Worm (Caenorhabditis elegans) whole organism, young adult: ENCODE data around the gene K11E4.6.

Source experiments
- B0035.1 ChIP-seq: sonication (generic microtip); optimal IDR thresholded peaks from 2 replicates; lab custom pipeline; 2016; ENCODE audit warnings: missing genetic modification characterization, mild to moderate bottlenecking, missing compliant biosample characterization, missing genotype, missing genetic modification reagents
- B0261.1 ChIP-seq: sonication (generic microtip); optimal IDR thresholded peaks from 2 replicates; lab custom pipeline; 2016; ENCODE audit warnings: mild to moderate bottlenecking, missing genetic modification characterization, moderate library complexity, missing compliant biosample characterization
- B0336.3 ChIP-seq: fragments of 200-800 bp; sonication (Bioruptor generic); IDR thresholded peaks from 2 replicates; pipeline ENCODE4 v1.3.6; 2022; ENCODE audit warnings: missing genetic modification characterization, missing compliant biosample characterization
- C06A6.2 ChIP-seq: fragments of 200-800 bp; sonication (Bioruptor generic); conservative IDR thresholded peaks from 2 replicates; pipeline ENCODE4 v1.3.6; 2022; ENCODE audit warnings: missing genetic modification characterization, missing compliant biosample characterization
- F33H1.4 ChIP-seq: fragments of 200-800 bp; sonication (Bioruptor generic); IDR thresholded peaks from 2 replicates; pipeline ENCODE4 v1.3.6; 2022; ENCODE audit warnings: missing genetic modification reagents, missing genetic modification characterization, missing compliant biosample characterization
- F37B4.10 ChIP-seq: fragments of 200-800 bp; sonication (Bioruptor generic); IDR thresholded peaks from 2 replicates; pipeline ENCODE4 v1.3.6; 2022; ENCODE audit warnings: missing genetic modification characterization, missing compliant biosample characterization
- F49E8.2 ChIP-seq: sonication (generic microtip); optimal IDR thresholded peaks from 3 replicates; lab custom pipeline; 2017; ENCODE audit warnings: missing genetic modification characterization, mild to moderate bottlenecking, missing compliant biosample characterization, antibody characterized with exemption, moderate library complexity; ENCODE audit not compliant: insufficient read depth
- F55B11.4 ChIP-seq: sonication (generic microtip); optimal IDR thresholded peaks from 2 replicates; lab custom pipeline; 2016; ENCODE audit warnings: missing compliant biosample characterization, missing genetic modification characterization, borderline replicate concordance; ENCODE audit not compliant: insufficient read depth
- K11D2.4 ChIP-seq: fragments of 200-800 bp; sonication (Bioruptor generic); IDR thresholded peaks from 2 replicates; pipeline ENCODE4 v1.3.6; 2022; ENCODE audit warnings: missing genetic modification reagents, missing genetic modification characterization, missing compliant biosample characterization
- K12H6.12 ChIP-seq: fragments of 200-800 bp; sonication (Bioruptor generic); optimal IDR thresholded peaks from 2 replicates; lab custom pipeline; 2018; ENCODE audit warnings: mild to moderate bottlenecking, missing genetic modification characterization, missing compliant biosample characterization
- T26A5.8 ChIP-seq: sonication (generic microtip); optimal IDR thresholded peaks from 2 replicates; lab custom pipeline; 2016; ENCODE audit warnings: missing genetic modification characterization, missing compliant biosample characterization
- Y56A3A.18 ChIP-seq: fragments of 200-800 bp; sonication (Bioruptor generic); IDR thresholded peaks from 2 replicates; pipeline ENCODE4 v1.3.6; 2022; ENCODE audit warnings: missing genetic modification reagents, missing genetic modification characterization, missing compliant biosample characterization
- ZK185.1 ChIP-seq: sonication (generic microtip); optimal IDR thresholded peaks from 2 replicates; lab custom pipeline; 2016; ENCODE audit warnings: mild to moderate bottlenecking, missing genetic modification characterization, missing compliant biosample characterization; ENCODE audit not compliant: poor library complexity, severe bottlenecking
- aptf-2 ChIP-seq: fragments of 200-800 bp; sonication (Bioruptor generic); conservative IDR thresholded peaks from 2 replicates; pipeline ENCODE4 v1.3.6; 2022; ENCODE audit warnings: missing genetic modification reagents, missing genetic modification characterization, missing compliant biosample characterization
- athp-1 ChIP-seq: sonication (generic microtip); optimal IDR thresholded peaks from 2 replicates; lab custom pipeline; 2017; ENCODE audit warnings: mild to moderate bottlenecking, missing genetic modification characterization, missing compliant biosample characterization
- ceh-40 ChIP-seq: fragments of 200-800 bp; sonication (Bioruptor generic); IDR thresholded peaks from 2 replicates; pipeline ENCODE4 v1.3.6; 2022; ENCODE audit warnings: missing genetic modification characterization, missing compliant biosample characterization
- ceh-79 ChIP-seq: sonication (generic microtip); optimal IDR thresholded peaks from 2 replicates; lab custom pipeline; 2017; ENCODE audit warnings: mild to moderate bottlenecking, missing genetic modification characterization, missing compliant biosample characterization
- die-1 ChIP-seq: sonication (generic microtip); optimal IDR thresholded peaks from 2 replicates; lab custom pipeline; 2016; ENCODE audit warnings: missing genotype, mild to moderate bottlenecking, missing genetic modification characterization, missing compliant biosample characterization
- dox-1 ChIP-seq: fragments of 200-800 bp; sonication (Bioruptor generic); IDR thresholded peaks from 2 replicates; pipeline ENCODE4 v1.3.6; 2022; ENCODE audit warnings: missing genetic modification reagents, missing genetic modification characterization, missing compliant biosample characterization
- dpff-1 ChIP-seq: sonication (generic microtip); optimal IDR thresholded peaks from 2 replicates; lab custom pipeline; 2017; ENCODE audit warnings: mild to moderate bottlenecking, missing genetic modification characterization, missing compliant biosample characterization
- efl-1 ChIP-seq: fragments of 150-350 bp; optimal IDR thresholded peaks from 2 replicates; lab custom pipeline; 2014; ENCODE audit warnings: missing biosample characterization, missing genetic modification reagents, missing genetic modification characterization
- ets-4 ChIP-seq: fragments of 200-800 bp; sonication (Bioruptor generic); optimal IDR thresholded peaks from 2 replicates; lab custom pipeline; 2018; ENCODE audit warnings: mild to moderate bottlenecking, missing genetic modification characterization, missing compliant biosample characterization
- him-1 ChIP-seq: sonication (generic microtip); optimal IDR thresholded peaks from 2 replicates; lab custom pipeline; 2016; ENCODE audit warnings: missing genotype, missing genetic modification reagents, missing genetic modification characterization, missing compliant biosample characterization
- hlh-12 ChIP-seq: sonication (generic microtip); optimal IDR thresholded peaks from 2 replicates; lab custom pipeline; 2016; ENCODE audit warnings: missing genetic modification characterization, missing compliant biosample characterization
- hmg-1.2 ChIP-seq: fragments of 200-800 bp; sonication (Bioruptor generic); IDR thresholded peaks from 2 replicates; pipeline ENCODE4 v1.3.6; 2022; ENCODE audit warnings: missing genetic modification reagents, missing genetic modification characterization, missing compliant biosample characterization
- hsf-1 ChIP-seq: fragments of 200-800 bp; sonication (Bioruptor generic); IDR thresholded peaks from 2 replicates; pipeline ENCODE4 v1.3.6; 2022; ENCODE audit warnings: missing genetic modification reagents, missing genetic modification characterization, missing compliant biosample characterization
- let-526 ChIP-seq: fragments of 200-800 bp; sonication (Bioruptor generic); IDR thresholded peaks from 2 replicates; pipeline ENCODE4 v1.3.6; 2022; ENCODE audit warnings: missing genetic modification reagents, missing genetic modification characterization, missing compliant biosample characterization
- mcd-1 ChIP-seq: fragments of 200-800 bp; sonication (Bioruptor generic); IDR thresholded peaks from 2 replicates; pipeline ENCODE4 v1.3.6; 2022; ENCODE audit warnings: missing genetic modification reagents, missing genetic modification characterization, missing compliant biosample characterization
- mes-4 ChIP-seq: sonication (generic microtip); optimal IDR thresholded peaks from 2 replicates; lab custom pipeline; 2016; ENCODE audit warnings: missing genotype, missing genetic modification characterization, missing compliant biosample characterization
- nhr-27 ChIP-seq: fragments of 200-800 bp; sonication (Bioruptor generic); optimal IDR thresholded peaks from 2 replicates; lab custom pipeline; 2018; ENCODE audit warnings: mild to moderate bottlenecking, missing genetic modification characterization, moderate library complexity, missing compliant biosample characterization
- nhr-80 ChIP-seq: sonication (generic microtip); optimal IDR thresholded peaks from 2 replicates; lab custom pipeline; 2016; ENCODE audit warnings: missing genetic modification characterization, missing compliant biosample characterization
- pbrm-1 ChIP-seq: fragments of 200-800 bp; sonication (Bioruptor generic); IDR thresholded peaks from 2 replicates; pipeline ENCODE4 v1.3.6; 2022; ENCODE audit warnings: missing genetic modification reagents, missing genetic modification characterization, missing compliant biosample characterization
- rec-8 ChIP-seq, 2 experiments: sonication (generic microtip); optimal IDR thresholded peaks; 2 replicates each; lab custom pipeline; 2016; ENCODE audit warnings: mild to moderate bottlenecking in 2 of 2, missing genetic modification characterization in 2 of 2, missing genetic modification reagents in 2 of 2, missing genotype in 2 of 2, missing biosample characterization in 1 of 2, missing compliant biosample characterization in 1 of 2, moderate library complexity in 1 of 2
- repo-1 ChIP-seq: sonication (generic microtip); optimal IDR thresholded peaks from 2 replicates; lab custom pipeline; 2017; ENCODE audit warnings: mild to moderate bottlenecking, missing genetic modification characterization, missing compliant biosample characterization
- rpc-1 ChIP-seq, 2 experiments: fragments of 150-350 bp in 1 of 2; sonication (generic microtip) in 1 of 2; optimal IDR thresholded peaks; 2 replicates each; lab custom pipeline; 2014 to 2018; ENCODE audit warnings: missing biosample characterization in 1 of 2, missing genetic modification characterization in 1 of 2, missing genetic modification reagents in 1 of 2, missing genotype in 1 of 2
- sea-2 ChIP-seq: fragments of 200-800 bp; sonication (Bioruptor generic); IDR thresholded peaks from 2 replicates; pipeline ENCODE4 v1.3.6; 2022; ENCODE audit warnings: missing genetic modification characterization, missing compliant biosample characterization
- snpc-1.3 ChIP-seq: sonication (generic microtip); optimal IDR thresholded peaks from 2 replicates; lab custom pipeline; 2017; ENCODE audit warnings: missing genetic modification characterization, mild to moderate bottlenecking, missing compliant biosample characterization, antibody characterized with exemption, moderate library complexity, missing genotype, missing genetic modification reagents; ENCODE audit not compliant: insufficient read depth
- snpc-3.4 ChIP-seq: sonication (generic microtip); optimal IDR thresholded peaks from 2 replicates; lab custom pipeline; 2017; ENCODE audit warnings: missing genetic modification characterization, mild to moderate bottlenecking, missing compliant biosample characterization, antibody characterized with exemption, moderate library complexity, missing genotype, missing genetic modification reagents
- zfh-2 ChIP-seq: fragments of 200-800 bp; sonication (Bioruptor generic); conservative IDR thresholded peaks from 2 replicates; pipeline ENCODE4 v1.3.6; 2022; ENCODE audit warnings: missing genetic modification reagents, missing genetic modification characterization, missing compliant biosample characterization
- ztf-22 ChIP-seq: fragments of 200-800 bp; sonication (Bioruptor generic); optimal IDR thresholded peaks from 2 replicates; lab custom pipeline; 2018; ENCODE audit warnings: mild to moderate bottlenecking, missing genetic modification characterization, moderate library complexity, missing compliant biosample characterization
- ztf-25 ChIP-seq: fragments of 200-800 bp; sonication (Bioruptor generic); IDR thresholded peaks from 2 replicates; pipeline ENCODE4 v1.3.6; 2022; ENCODE audit warnings: missing genetic modification reagents, missing genetic modification characterization, missing compliant biosample characterization
- ztf-3 ChIP-seq: fragments of 200-800 bp; sonication (Bioruptor generic); optimal IDR thresholded peaks from 2 replicates; lab custom pipeline; 2018; ENCODE audit warnings: mild to moderate bottlenecking, missing genetic modification characterization, missing compliant biosample characterization
- ztf-6 ChIP-seq: fragments of 200-800 bp; sonication (Bioruptor generic); IDR thresholded peaks from 2 replicates; pipeline ENCODE4 v1.3.6; 2022; ENCODE audit warnings: missing genetic modification reagents, missing genetic modification characterization, missing compliant biosample characterization

The K11E4.6 gene

DNA sequence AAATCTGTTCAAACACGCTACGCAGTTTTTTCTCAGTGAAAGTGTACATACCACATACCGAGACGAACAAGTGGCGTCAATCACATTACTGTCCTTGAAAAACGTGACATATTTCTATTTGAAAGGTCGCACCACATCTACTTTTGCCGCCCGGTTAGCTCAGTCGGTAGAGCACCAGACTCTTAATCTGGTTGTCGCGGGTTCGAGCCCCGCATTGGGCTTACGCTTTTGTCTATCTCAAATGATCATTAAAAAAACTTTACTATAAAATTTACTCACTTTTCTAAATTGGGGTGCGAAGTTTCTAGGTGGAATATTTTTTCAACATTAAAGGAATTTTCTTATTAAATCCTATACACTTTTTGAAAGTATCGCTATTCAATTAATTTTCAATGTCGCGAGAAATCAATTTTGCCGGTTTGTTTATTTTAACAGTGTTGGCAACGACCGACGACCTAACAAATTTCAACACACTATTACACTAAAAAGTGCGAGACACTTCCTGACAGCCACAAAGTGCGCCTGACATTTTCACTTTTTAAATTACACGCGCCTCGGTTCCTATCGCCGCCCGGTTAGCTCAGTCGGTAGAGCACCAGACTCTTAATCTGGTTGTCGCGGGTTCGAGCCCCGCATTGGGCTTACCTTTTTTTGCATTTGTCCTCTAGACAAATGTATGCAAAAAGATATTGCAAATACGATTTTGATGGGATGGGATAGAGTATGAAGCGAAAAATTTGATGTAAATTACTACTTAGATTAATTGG lies 5.9 kb downstream of the K11E4.6 start (continued):
- TF ChIP-seq athp-1 (peak; percentile 12), nhr-27 (tag; lab: Kevin White, UChicago) (no peak), dox-1 (GFP tag; lab: Robert Waterston, UW) (peak; percentile 58), F37B4.10 (GFP tag; lab: Robert Waterston, UW) (no peak), K12H6.12 (tag; lab: Kevin White, UChicago) (no peak), hlh-12 (tag; lab: Kevin White, UChicago) (no peak), hsf-1 (GFP tag; lab: Robert Waterston, UW) (no peak; the same call in 1 of the 2 replicates), C06A6.2 (GFP tag; lab: Robert Waterston, UW) (no peak), mes-4 (tag; lab: Kevin White, UChicago) (no peak), repo-1 (peak; percentile 25), snpc-1.3 (peak; percentile 57), ets-4 (GFP tag; lab: Kevin White, UChicago) (no peak), rec-8 (tag; optimal IDR thresholded peaks at IDR 0.05; lab: Kevin White, UChicago) (peak; percentile 66 to 69), ztf-25 (GFP tag; lab: Robert Waterston, UW) (peak; percentile 94), him-1 (tag; lab: Kevin White, UChicago) (peak; percentile 23)

DNA sequence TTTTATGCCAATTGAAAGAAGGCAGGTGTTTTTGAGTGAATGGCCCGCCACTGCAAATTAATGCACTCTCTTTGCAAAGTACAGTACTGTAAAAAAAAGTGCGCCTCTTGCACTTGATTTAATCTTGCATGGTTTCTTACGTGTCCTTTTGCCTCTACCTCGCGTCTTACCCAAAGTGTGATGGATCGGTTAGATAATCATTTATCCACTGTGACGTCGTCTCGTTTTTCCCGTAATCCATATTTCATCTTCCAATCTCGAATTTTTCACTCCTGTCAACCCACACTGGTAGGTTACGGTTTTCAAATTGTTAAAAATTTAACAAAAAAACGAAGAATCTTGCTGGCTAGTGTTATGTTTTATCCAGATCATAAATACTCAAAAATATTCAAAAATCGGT lies 12.2 kb downstream of the K11E4.6 start:
- TF ChIP-seq pbrm-1 (no peak), F55B11.4 (no peak), B0035.1 (tag; lab: Kevin White, UChicago) (no peak), T26A5.8 (no peak), hsf-1 (GFP tag; lab: Robert Waterston, UW) (no peak), mcd-1 (GFP tag; lab: Robert Waterston, UW) (no peak), ceh-40 (no peak), B0261.1 (tag; lab: Kevin White, UChicago) (no peak), ceh-79 (tag; lab: Kevin White, UChicago) (no peak), Y56A3A.18 (GFP tag; lab: Robert Waterston, UW) (no peak), ztf-3 (GFP tag; lab: Kevin White, UChicago) (no peak), F37B4.10 (GFP tag; lab: Robert Waterston, UW) (no peak), F33H1.4 (no peak), B0336.3 (GFP tag; lab: Robert Waterston, UW) (no peak), ZK185.1 (tag; lab: Kevin White, UChicago) (no peak), dpff-1 (tag; lab: Kevin White, UChicago) (no peak), die-1 (tag; lab: Kevin White, UChicago) (no peak)

DNA sequence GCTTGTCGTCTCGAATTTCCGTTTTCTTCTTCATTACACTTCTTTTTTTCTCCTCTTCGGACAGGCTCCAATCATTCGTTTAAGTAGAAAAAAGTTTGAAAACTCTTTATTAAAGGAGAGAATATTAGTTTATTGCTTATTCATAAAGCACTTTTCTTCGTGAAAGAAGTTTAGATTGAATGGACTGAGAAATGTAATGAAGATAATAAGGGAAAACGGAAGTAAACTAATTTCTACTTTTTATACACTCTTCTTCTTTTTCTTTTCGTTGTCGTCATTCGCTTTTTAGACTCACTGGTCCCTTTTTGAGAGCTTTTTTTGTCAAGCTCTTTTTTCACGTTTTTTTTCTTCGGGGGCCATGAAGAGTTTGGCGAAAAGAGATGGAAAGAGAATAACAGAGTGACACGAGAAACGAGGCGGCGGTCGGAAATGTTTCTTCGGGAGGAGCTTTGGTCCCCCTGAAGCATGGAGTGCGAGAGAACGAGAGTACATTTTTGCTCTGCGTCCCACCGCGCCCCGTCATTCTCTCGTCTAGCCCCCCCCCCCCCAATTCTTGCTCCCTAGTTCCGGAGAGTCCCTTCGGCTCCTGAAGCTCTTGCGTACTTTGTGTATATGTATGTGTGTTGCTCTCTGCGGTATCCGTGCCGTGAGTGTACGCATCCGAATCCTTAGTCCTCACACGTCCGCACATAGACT lies 14.8 kb downstream of the K11E4.6 start:
- TF ChIP-seq rec-8 (tag; optimal IDR thresholded peaks at IDR 0.05; lab: Kevin White, UChicago), result no peak
- no peak for TF ChIP-seq ztf-22 (GFP tag; lab: Kevin White, UChicago)
- no peak for TF ChIP-seq snpc-3.4
- peak; percentile 54 for TF ChIP-seq mcd-1 (GFP tag; lab: Robert Waterston, UW)
- no peak for TF ChIP-seq sea-2
- peak; percentile 40 for TF ChIP-seq hmg-1.2
- no peak for TF ChIP-seq ztf-3 (GFP tag; lab: Kevin White, UChicago)
- peak; percentile 97 for TF ChIP-seq zfh-2 (GFP tag; lab: Robert Waterston, UW)
- TF ChIP-seq efl-1 (GFP tag; lab: Kevin White, UChicago), result no peak
- no peak for TF ChIP-seq nhr-80 (tag; lab: Kevin White, UChicago)
- TF ChIP-seq K11D2.4, result no peak
- no peak for TF ChIP-seq let-526 (GFP tag; lab: Robert Waterston, UW)
- TF ChIP-seq F49E8.2 (tag; lab: Kevin White, UChicago), result no peak
- no peak for TF ChIP-seq rpc-1 (optimal IDR thresholded peaks at IDR 0.05; lab: Kevin White, UChicago)
- no peak for TF ChIP-seq rpc-1 (tag; optimal IDR thresholded peaks at IDR 0.05; lab: Kevin White, UChicago)
- TF ChIP-seq aptf-2 (GFP tag; lab: Robert Waterston, UW), result no peak
- TF ChIP-seq B0261.1 (tag; lab: Kevin White, UChicago), result no peak
- TF ChIP-seq ztf-6, result 0 out of 2 replicates have a peak, but pooled peaks have one; percentile 24
